Fruit fly (Drosophila melanogaster) whole organism: ENCODE results near the gene CG33493.

ENCODE experiments used
- CG8478 ChIP-seq: fragments of >200 bp; optimal IDR thresholded peaks from 2 replicates; lab custom pipeline; 2018; ENCODE audit warnings: inconsistent platforms
- Dll ChIP-seq: fragments of >200 bp; optimal IDR thresholded peaks from 2 replicates; lab custom pipeline; 2017
- psq ChIP-seq: fragments of >200 bp; optimal IDR thresholded peaks from 2 replicates; lab custom pipeline; 2017
- usp ChIP-seq: fragments of >200 bp; optimal IDR thresholded peaks from 2 replicates; lab custom pipeline; 2017; ENCODE audit warnings: missing biosample characterization, missing genetic modification characterization, mixed read lengths

- no peak for TF ChIP-seq CG8478 (lab: Kevin White, UChicago)
- TF ChIP-seq usp (GFP tag; lab: Kevin White, UChicago), result no peak
- no peak for TF ChIP-seq Dll (lab: Kevin White, UChicago)
- TF ChIP-seq psq (lab: Kevin White, UChicago), result no peak
Observed at dm6 chr3L:10686625-10687024, 6.3 kb downstream of the CG33493 start.
